Fruit fly (Drosophila melanogaster): ENCODE measurements around the gene Ugt301D1.
A peak's percentile ranks its signal among the peaks of the same experiment; 100 is the strongest.

The Ugt301D1 gene

dm6 chr2L:18485211-18485610, 24.1 kb upstream of the Ugt301D1 start, which contains the start of gene grnd:
Gene grnd, plus strand, starts transcription at chr2L:18485417.
- TF ChIP-seq Mnt (GFP tag; optimal IDR thresholded peaks at IDR 0.05) (no peak), CG7045 (GFP tag; optimal IDR thresholded peaks at IDR 0.05) (no peak), CG12768 (GFP tag; optimal IDR thresholded peaks at IDR 0.05) (peak; percentile 10), CG1620 (GFP tag; optimal IDR thresholded peaks at IDR 0.05) (no peak), ovo (GFP tag; optimal IDR thresholded peaks at IDR 0.05) (no peak), cic (GFP tag; optimal IDR thresholded peaks at IDR 0.05) (peak; percentile 56), CG7101 (tag; optimal IDR thresholded peaks at IDR 0.05) (no peak), Crg-1 (GFP tag; optimal IDR thresholded peaks at IDR 0.05) (no peak), cnc (optimal IDR thresholded peaks at IDR 0.05) (peak in 1 of 2 experiments; percentile 9), CG33017 (tag; optimal IDR thresholded peaks at IDR 0.05) (no peak), CG14711 (tag; optimal IDR thresholded peaks at IDR 0.05) (no peak), toe (GFP tag; optimal IDR thresholded peaks at IDR 0.05) (no peak), bab1 (GFP tag; optimal IDR thresholded peaks at IDR 0.05) (no peak), CG11617 (GFP tag; optimal IDR thresholded peaks at IDR 0.05) (no peak), tj (GFP tag; optimal IDR thresholded peaks at IDR 0.05) (no peak), Hr96 (GFP tag; optimal IDR thresholded peaks at IDR 0.05) (no peak), Clk (GFP tag; optimal IDR thresholded peaks at IDR 0.05) (no peak), pad (GFP tag; optimal IDR thresholded peaks at IDR 0.05) (no peak), kay (GFP tag; ENCODE audit: borderline replicate concordance) (peak; percentile 55), CG5204 (GFP tag; optimal IDR thresholded peaks at IDR 0.05) (no peak)

DNA sequence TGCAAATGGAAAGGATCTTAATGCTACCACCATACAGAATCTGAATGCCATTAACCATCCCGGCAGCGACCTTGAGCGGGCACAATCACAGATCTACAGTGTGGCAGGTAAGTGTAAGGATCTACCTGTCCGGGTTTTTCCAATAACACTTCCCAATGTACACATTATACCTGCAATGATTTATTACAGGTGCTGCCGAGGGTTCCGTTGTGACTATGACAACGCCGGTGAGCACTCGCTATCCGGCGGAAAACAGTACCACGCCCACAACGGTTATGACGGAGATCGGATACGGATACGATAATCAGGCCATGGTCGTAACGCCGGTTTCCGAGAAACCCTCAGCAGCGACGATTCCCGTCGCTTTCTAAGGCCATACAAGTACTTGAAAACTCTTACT, 22.5 kb upstream of the Ugt301D1 start:
- TF ChIP-seq CG12768 (GFP tag; optimal IDR thresholded peaks at IDR 0.05) (no peak), cnc (optimal IDR thresholded peaks at IDR 0.05) (no peak), cic (GFP tag; optimal IDR thresholded peaks at IDR 0.05) (no peak), pad (GFP tag; optimal IDR thresholded peaks at IDR 0.05) (no peak), ovo (GFP tag; optimal IDR thresholded peaks at IDR 0.05) (no peak), CG7101 (tag; optimal IDR thresholded peaks at IDR 0.05) (no peak), CG14711 (tag; optimal IDR thresholded peaks at IDR 0.05) (no peak), CG5204 (GFP tag; optimal IDR thresholded peaks at IDR 0.05) (no peak), toe (GFP tag; optimal IDR thresholded peaks at IDR 0.05) (no peak), Clk (GFP tag; optimal IDR thresholded peaks at IDR 0.05) (no peak), CG7045 (GFP tag; optimal IDR thresholded peaks at IDR 0.05) (no peak), CG33017 (tag; optimal IDR thresholded peaks at IDR 0.05) (no peak), CG11617 (GFP tag; optimal IDR thresholded peaks at IDR 0.05) (no peak), Mnt (GFP tag; optimal IDR thresholded peaks at IDR 0.05) (no peak), Hr96 (GFP tag; optimal IDR thresholded peaks at IDR 0.05) (no peak), kay (GFP tag; ENCODE audit: borderline replicate concordance) (no peak), Crg-1 (GFP tag; optimal IDR thresholded peaks at IDR 0.05) (no peak), bab1 (GFP tag; optimal IDR thresholded peaks at IDR 0.05) (no peak)

DNA sequence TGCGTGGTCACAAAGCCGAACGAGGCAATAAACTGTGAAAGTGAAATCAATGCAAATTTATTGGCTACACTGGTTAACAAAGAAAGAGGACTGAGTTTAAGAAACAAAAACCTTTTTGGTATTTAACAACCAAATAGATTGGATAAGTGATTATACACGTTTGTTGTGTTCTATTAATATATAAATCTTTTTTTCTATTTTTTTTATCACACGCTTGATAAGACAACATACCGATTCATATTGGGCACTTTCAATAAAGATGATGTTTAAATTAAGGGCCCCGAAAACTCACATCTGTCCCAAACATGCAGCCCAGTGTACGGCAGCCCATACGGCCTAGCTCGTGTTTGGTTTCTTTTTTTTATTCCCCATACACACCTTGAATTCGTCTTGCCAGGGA, 16.2 kb upstream of the Ugt301D1 start:
- no peak for TF ChIP-seq bab1 (GFP tag; optimal IDR thresholded peaks at IDR 0.05)
- no peak for TF ChIP-seq CG5204 (GFP tag; optimal IDR thresholded peaks at IDR 0.05)
- TF ChIP-seq ovo (GFP tag; optimal IDR thresholded peaks at IDR 0.05), result no peak
- TF ChIP-seq CG1620 (GFP tag; optimal IDR thresholded peaks at IDR 0.05), result no peak
- TF ChIP-seq CG7045 (GFP tag; optimal IDR thresholded peaks at IDR 0.05), result no peak
- no peak for TF ChIP-seq cic (GFP tag; optimal IDR thresholded peaks at IDR 0.05)
- TF ChIP-seq cnc (optimal IDR thresholded peaks at IDR 0.05), result no peak
- no peak for TF ChIP-seq tj (GFP tag; optimal IDR thresholded peaks at IDR 0.05)
- TF ChIP-seq CG14711 (tag; optimal IDR thresholded peaks at IDR 0.05), result no peak
- no peak for TF ChIP-seq CG33017 (tag; optimal IDR thresholded peaks at IDR 0.05)

DNA sequence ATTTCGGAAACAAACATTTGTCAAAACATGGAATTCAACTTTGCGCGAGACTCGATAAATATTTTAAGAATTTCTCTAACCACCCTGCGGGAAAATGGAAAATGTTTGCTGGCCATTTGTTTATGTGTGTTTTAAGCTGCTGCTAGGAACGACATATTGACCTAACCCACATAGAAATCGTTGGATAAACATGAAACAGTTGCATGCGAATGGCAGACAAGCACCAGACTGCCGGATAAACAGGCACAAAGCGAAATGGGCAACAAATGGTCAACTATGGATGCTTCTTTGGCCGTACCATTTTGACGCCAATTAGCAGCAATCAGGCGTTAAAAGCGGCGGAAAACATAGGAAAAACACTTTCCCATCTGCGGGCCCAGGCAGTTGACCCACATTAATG, 12.5 kb upstream of the Ugt301D1 start:
- TF ChIP-seq ovo (GFP tag; optimal IDR thresholded peaks at IDR 0.05), result no peak
- no peak for TF ChIP-seq Hr96 (GFP tag; optimal IDR thresholded peaks at IDR 0.05)
- no peak for TF ChIP-seq pad (GFP tag; optimal IDR thresholded peaks at IDR 0.05)
- TF ChIP-seq CG7101 (tag; optimal IDR thresholded peaks at IDR 0.05), result no peak
- TF ChIP-seq Mnt (GFP tag; optimal IDR thresholded peaks at IDR 0.05), result no peak
- TF ChIP-seq cic (GFP tag; optimal IDR thresholded peaks at IDR 0.05), result no peak
- no peak for TF ChIP-seq tj (GFP tag; optimal IDR thresholded peaks at IDR 0.05)
- TF ChIP-seq bab1 (GFP tag; optimal IDR thresholded peaks at IDR 0.05), result no peak
- no peak for TF ChIP-seq toe (GFP tag; optimal IDR thresholded peaks at IDR 0.05)
- no peak for TF ChIP-seq CG33017 (tag; optimal IDR thresholded peaks at IDR 0.05)
- no peak for TF ChIP-seq CG14711 (tag; optimal IDR thresholded peaks at IDR 0.05)
- TF ChIP-seq cnc (optimal IDR thresholded peaks at IDR 0.05), result no peak
- TF ChIP-seq CG7045 (GFP tag; optimal IDR thresholded peaks at IDR 0.05), result no peak
- no peak for TF ChIP-seq CG11617 (GFP tag; optimal IDR thresholded peaks at IDR 0.05)
- TF ChIP-seq Crg-1 (GFP tag; optimal IDR thresholded peaks at IDR 0.05), result no peak
- TF ChIP-seq CG12768 (GFP tag; optimal IDR thresholded peaks at IDR 0.05), result no peak
- TF ChIP-seq CG1620 (GFP tag; optimal IDR thresholded peaks at IDR 0.05), result no peak
- TF ChIP-seq Clk (GFP tag; optimal IDR thresholded peaks at IDR 0.05), result no peak
- no peak for TF ChIP-seq CG5204 (GFP tag; optimal IDR thresholded peaks at IDR 0.05)

DNA sequence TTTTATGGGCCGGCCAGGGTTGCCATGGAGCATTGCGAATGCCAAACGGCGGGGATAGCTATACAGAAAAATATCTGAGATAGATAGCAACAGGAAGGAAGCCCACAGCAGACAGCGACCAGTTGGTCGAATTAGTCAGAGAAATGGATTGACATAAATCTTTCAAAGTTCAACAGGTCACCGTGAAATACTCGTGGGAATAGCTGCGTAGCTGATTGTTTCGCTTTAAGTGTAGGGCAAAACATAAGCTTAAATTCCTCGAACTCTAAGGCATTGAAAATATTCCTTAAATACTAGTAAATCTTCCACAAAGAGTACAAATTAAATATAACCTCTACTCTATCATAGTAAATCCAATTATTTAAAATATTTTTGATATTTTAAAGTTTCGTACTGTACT, 9.5 kb upstream of the Ugt301D1 start:
- TF ChIP-seq pad (GFP tag; optimal IDR thresholded peaks at IDR 0.05) (no peak), CG1620 (GFP tag; optimal IDR thresholded peaks at IDR 0.05) (no peak), CG14711 (tag; optimal IDR thresholded peaks at IDR 0.05) (no peak), Clk (GFP tag; optimal IDR thresholded peaks at IDR 0.05) (no peak), tj (GFP tag; optimal IDR thresholded peaks at IDR 0.05) (no peak), cic (GFP tag; optimal IDR thresholded peaks at IDR 0.05) (no peak), ovo (GFP tag; optimal IDR thresholded peaks at IDR 0.05) (no peak), Mnt (GFP tag; optimal IDR thresholded peaks at IDR 0.05) (no peak), CG5204 (GFP tag; optimal IDR thresholded peaks at IDR 0.05) (no peak), toe (GFP tag; optimal IDR thresholded peaks at IDR 0.05) (no peak), Hr96 (GFP tag; optimal IDR thresholded peaks at IDR 0.05) (no peak), CG12768 (GFP tag; optimal IDR thresholded peaks at IDR 0.05) (no peak), cnc (optimal IDR thresholded peaks at IDR 0.05) (no peak), Crg-1 (GFP tag; optimal IDR thresholded peaks at IDR 0.05) (no peak)

DNA sequence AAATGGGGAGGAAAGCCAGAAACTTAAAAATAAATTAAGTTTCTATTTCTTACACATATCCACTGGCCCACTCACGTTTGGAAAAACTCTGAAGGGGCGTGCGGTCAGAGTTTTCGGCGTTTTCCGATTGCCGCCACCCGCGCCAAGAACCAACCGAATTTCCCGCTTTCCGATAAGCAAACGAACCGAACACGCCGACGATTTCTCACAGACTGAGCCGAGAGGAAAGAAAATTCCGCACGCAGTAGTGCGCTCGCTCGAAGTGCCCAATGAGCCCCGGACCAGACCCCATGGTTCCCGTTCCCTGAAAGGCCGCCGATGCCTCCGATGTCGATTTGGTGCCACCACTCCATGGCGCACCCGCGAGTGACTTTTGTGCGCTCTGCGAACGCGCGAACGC, 5.6 kb upstream of the Ugt301D1 start, which contains the start of gene kon:
Gene kon (minus strand): TSS at position 219 of the 400 bp plus-strand sequence.
- TF ChIP-seq CG1620 (GFP tag; optimal IDR thresholded peaks at IDR 0.05) (no peak), CG11617 (GFP tag; optimal IDR thresholded peaks at IDR 0.05) (no peak), bab1 (GFP tag; optimal IDR thresholded peaks at IDR 0.05) (no peak), Mnt (GFP tag; optimal IDR thresholded peaks at IDR 0.05) (no peak)

Data from whole organism, adult.